Fruit fly (Drosophila melanogaster): Measurements from ENCODE around the gene Pp1alpha-96A.

The Pp1alpha-96A gene

DNA sequence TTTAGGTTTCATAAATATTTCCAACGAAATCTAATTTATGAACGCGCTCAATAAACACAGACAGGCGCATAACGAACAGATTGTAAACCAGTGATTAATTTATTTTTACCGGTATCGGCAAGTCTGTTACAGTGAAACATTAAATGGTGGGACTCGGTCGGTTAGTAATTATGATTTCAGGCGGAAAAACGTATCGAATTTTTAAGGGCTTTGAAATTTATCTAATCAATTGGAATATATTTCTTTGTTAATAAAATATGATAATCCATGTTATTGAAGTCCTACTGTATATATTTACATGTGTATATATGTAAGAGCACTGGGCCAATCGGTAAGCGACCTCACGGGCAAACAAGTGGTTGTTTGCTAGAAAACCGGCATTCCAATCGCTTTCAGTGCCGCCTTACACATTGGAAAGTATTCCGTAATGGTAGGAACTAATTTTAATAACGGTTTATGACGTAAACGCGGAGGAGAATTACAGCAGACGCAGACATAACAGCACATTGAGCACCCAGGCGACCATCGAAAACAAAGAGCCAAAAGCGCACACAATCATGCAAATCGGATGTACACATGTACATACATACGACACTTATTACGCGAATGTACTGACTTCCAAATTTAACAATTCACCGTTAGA lies 25.1 kb downstream of the Pp1alpha-96A start:
- TF ChIP-seq bab1 (GFP tag; optimal IDR thresholded peaks at IDR 0.05) (peak; percentile 48), CG7045 (GFP tag; optimal IDR thresholded peaks at IDR 0.05) (peak; percentile 86), cic (GFP tag; optimal IDR thresholded peaks at IDR 0.05) (peak; percentile 72), CG1620 (GFP tag; optimal IDR thresholded peaks at IDR 0.05) (peak; percentile 91), Mnt (GFP tag; optimal IDR thresholded peaks at IDR 0.05) (no peak), tj (GFP tag; optimal IDR thresholded peaks at IDR 0.05) (peak; percentile 44), CG7101 (tag; optimal IDR thresholded peaks at IDR 0.05) (peak; percentile 94), Hr96 (GFP tag; optimal IDR thresholded peaks at IDR 0.05) (peak; percentile 89), CG14711 (tag; optimal IDR thresholded peaks at IDR 0.05) (peak; percentile 82), CG12768 (GFP tag; optimal IDR thresholded peaks at IDR 0.05) (peak; percentile 86), toe (GFP tag; optimal IDR thresholded peaks at IDR 0.05) (peak; percentile 86), CG33017 (tag; optimal IDR thresholded peaks at IDR 0.05) (peak; percentile 95), ovo (GFP tag; optimal IDR thresholded peaks at IDR 0.05) (peak; percentile 70), pad (GFP tag; optimal IDR thresholded peaks at IDR 0.05) (peak; percentile 97), CG5204 (GFP tag; optimal IDR thresholded peaks at IDR 0.05) (peak; percentile 94), kay (GFP tag; ENCODE audit: borderline replicate concordance) (peak; percentile 94), Clk (GFP tag; optimal IDR thresholded peaks at IDR 0.05) (peak; percentile 63), CG11617 (GFP tag; optimal IDR thresholded peaks at IDR 0.05) (peak; percentile 85), cnc (optimal IDR thresholded peaks at IDR 0.05) (no peak), Crg-1 (GFP tag; optimal IDR thresholded peaks at IDR 0.05) (peak; percentile 90)

DNA sequence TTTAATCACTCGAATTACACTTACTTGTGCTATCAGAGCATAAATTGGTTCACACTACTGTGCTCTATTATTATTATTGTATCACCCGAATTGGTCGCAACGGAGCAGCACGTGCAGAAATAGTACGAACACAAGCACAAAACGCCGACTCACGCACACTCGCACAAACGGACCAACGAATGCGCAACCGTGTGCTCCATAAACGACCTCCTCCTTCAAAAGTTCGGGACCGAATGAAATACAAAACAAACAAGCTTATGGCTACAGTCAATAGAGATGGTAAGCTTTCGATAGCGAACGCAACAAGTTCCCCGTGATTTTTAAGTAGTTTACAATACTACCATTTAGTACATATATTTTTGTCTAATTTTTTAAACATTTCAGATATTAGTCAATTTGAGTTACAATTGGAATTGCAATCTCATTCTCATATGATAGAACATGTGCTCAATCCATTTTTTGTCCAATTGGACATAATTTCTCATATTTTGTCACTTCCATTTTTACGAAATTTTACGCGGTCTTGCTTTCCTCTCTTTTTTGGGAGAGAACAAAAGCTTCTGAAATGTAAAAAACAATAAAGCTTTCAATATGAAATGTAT lies 25.7 kb downstream of the Pp1alpha-96A start, which contains the start of gene Cftr:
Gene Cftr, minus strand, starts transcription at position 239 of the 602 bp plus-strand sequence.
- TF ChIP-seq pad (GFP tag; optimal IDR thresholded peaks at IDR 0.05): peak; percentile 92
- peak; percentile 87 for TF ChIP-seq tj (GFP tag; optimal IDR thresholded peaks at IDR 0.05)
- peak; percentile 69 for TF ChIP-seq CG33017 (tag; optimal IDR thresholded peaks at IDR 0.05)
- TF ChIP-seq CG11617 (GFP tag; optimal IDR thresholded peaks at IDR 0.05): peak; percentile 57
- TF ChIP-seq CG7101 (tag; optimal IDR thresholded peaks at IDR 0.05): peak; percentile 77
- peak; percentile 67 for TF ChIP-seq bab1 (GFP tag; optimal IDR thresholded peaks at IDR 0.05)
- peak; percentile 89 for TF ChIP-seq CG1620 (GFP tag; optimal IDR thresholded peaks at IDR 0.05)
- peak; percentile 61 for TF ChIP-seq CG5204 (GFP tag; optimal IDR thresholded peaks at IDR 0.05)
- peak; percentile 96 for TF ChIP-seq cnc (optimal IDR thresholded peaks at IDR 0.05)
- TF ChIP-seq CG14711 (tag; optimal IDR thresholded peaks at IDR 0.05): peak; percentile 66
- TF ChIP-seq ovo (GFP tag; optimal IDR thresholded peaks at IDR 0.05): peak; percentile 37
- TF ChIP-seq Hr96 (GFP tag; optimal IDR thresholded peaks at IDR 0.05): peak; percentile 68
- TF ChIP-seq Mnt (GFP tag; optimal IDR thresholded peaks at IDR 0.05): peak; percentile 98
- TF ChIP-seq Clk (GFP tag; optimal IDR thresholded peaks at IDR 0.05): peak; percentile 37
- TF ChIP-seq CG7045 (GFP tag; optimal IDR thresholded peaks at IDR 0.05): peak; percentile 68
- peak; percentile 79 for TF ChIP-seq toe (GFP tag; optimal IDR thresholded peaks at IDR 0.05)
- peak; percentile 94 for TF ChIP-seq kay (GFP tag; ENCODE audit: borderline replicate concordance)
- TF ChIP-seq cic (GFP tag; optimal IDR thresholded peaks at IDR 0.05): peak; percentile 74
- peak; percentile 80 for TF ChIP-seq CG12768 (GFP tag; optimal IDR thresholded peaks at IDR 0.05)
- TF ChIP-seq Crg-1 (GFP tag; optimal IDR thresholded peaks at IDR 0.05): peak; percentile 86

DNA sequence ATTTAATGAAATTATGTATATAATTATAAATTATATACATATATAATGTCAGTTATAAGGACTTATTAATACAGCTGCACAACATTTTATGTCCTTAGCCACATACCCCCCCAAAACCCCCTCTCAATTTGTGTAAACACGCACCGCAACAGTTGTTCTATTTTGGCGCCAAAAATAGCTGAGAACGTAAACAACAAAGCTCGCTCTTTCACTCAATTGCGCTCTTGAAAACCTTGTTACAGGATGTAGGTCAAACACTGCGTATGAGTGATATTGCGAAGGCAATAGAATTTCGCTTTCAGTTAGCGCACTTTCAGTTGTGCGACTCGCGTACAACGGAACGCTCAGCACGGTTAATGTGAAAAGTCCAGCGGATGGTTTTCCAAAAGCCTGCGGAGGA lies 26.3 kb downstream of the Pp1alpha-96A start, which contains the start of gene Esyt2:
Gene Esyt2, plus strand, starts transcription at position 332 of the 400 bp plus-strand sequence.
- no peak for TF ChIP-seq kay (GFP tag; ENCODE audit: borderline replicate concordance)

DNA sequence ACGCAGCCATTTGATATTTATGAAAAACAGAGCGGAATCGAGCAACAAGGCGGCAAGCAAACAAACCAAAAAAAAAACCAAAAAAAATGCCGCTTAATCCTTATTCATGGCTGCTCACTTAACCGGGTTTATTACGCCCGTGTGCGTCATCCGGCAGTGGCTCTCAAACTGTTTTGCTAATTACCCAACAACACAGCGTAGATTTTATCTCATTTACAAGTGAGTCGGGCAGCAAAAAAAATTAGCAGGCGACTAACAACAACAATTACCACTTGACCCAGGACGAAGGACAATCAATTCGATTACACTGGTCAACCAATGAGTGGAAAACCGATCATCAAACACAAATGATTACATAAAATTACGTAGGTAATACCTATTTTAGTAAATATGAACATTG lies 30.1 kb downstream of the Pp1alpha-96A start:
- TF ChIP-seq CG7101 (tag; optimal IDR thresholded peaks at IDR 0.05) (no peak), Crg-1 (GFP tag; optimal IDR thresholded peaks at IDR 0.05) (no peak), CG5204 (GFP tag; optimal IDR thresholded peaks at IDR 0.05) (no peak), bab1 (GFP tag; optimal IDR thresholded peaks at IDR 0.05) (no peak), pad (GFP tag; optimal IDR thresholded peaks at IDR 0.05) (no peak), tj (GFP tag; optimal IDR thresholded peaks at IDR 0.05) (no peak), toe (GFP tag; optimal IDR thresholded peaks at IDR 0.05) (no peak), CG33017 (tag; optimal IDR thresholded peaks at IDR 0.05) (no peak), CG1620 (GFP tag; optimal IDR thresholded peaks at IDR 0.05) (no peak), Clk (GFP tag; optimal IDR thresholded peaks at IDR 0.05) (no peak), CG7045 (GFP tag; optimal IDR thresholded peaks at IDR 0.05) (no peak), cic (GFP tag; optimal IDR thresholded peaks at IDR 0.05) (no peak), cnc (optimal IDR thresholded peaks at IDR 0.05) (no peak), Hr96 (GFP tag; optimal IDR thresholded peaks at IDR 0.05) (no peak)

DNA sequence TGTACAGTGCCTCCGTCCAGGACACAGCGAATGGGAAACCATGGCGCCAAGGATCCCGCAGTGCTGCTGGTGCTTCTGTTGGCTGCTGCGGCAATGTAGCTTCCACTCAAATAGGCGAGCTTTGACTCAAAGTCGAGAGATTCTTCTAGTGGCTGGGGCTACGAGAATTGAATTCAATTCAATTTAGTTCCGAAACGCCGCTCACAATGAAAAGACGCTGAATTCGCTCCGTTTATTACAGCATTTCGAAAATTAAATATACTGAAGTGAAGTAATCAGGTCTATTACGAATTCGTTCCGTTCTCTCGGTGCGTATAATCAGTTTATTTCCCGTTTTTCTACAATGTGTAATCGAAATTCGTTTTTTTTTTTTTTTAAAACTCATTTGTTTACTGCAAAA lies 30.8 kb downstream of the Pp1alpha-96A start:
- TF ChIP-seq cic (GFP tag; optimal IDR thresholded peaks at IDR 0.05) (peak; percentile 31), kay (GFP tag; ENCODE audit: borderline replicate concordance) (no peak)

DNA sequence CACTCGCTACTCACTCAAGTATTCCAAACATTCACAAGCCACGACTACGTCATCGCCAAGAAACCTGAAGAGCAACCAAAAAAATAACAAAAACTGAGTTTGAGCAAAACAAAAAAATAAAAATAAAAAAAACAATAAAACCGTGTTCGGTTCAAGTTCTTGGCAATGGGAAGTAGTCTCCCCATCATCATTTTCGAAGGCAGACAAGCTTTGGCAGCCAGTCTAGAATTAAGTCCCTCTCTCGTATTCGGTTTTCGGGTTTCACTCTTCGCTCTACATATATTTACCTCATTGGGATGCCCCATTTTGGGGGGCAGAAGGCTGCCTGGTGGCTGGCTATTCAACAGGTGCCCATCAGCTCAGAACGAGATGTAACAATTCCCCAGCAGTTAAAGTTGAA lies 31.8 kb downstream of the Pp1alpha-96A start:
- TF ChIP-seq CG1620 (GFP tag; optimal IDR thresholded peaks at IDR 0.05) (no peak), CG12768 (GFP tag; optimal IDR thresholded peaks at IDR 0.05) (no peak), CG7101 (tag; optimal IDR thresholded peaks at IDR 0.05) (no peak)
